Worm (Caenorhabditis elegans) whole organism, young adult: ENCODE data around the gene ndab-2.

Source experiments
- B0019.2 ChIP-seq: fragments of 200-800 bp; sonication (Bioruptor generic); conservative IDR thresholded peaks from 2 replicates; pipeline ENCODE4 v1.3.6; 2022; ENCODE audit warnings: missing genetic modification reagents, missing genetic modification characterization, missing compliant biosample characterization
- F10E7.11 ChIP-seq: sonication (generic microtip); optimal IDR thresholded peaks from 2 replicates; lab custom pipeline; 2017; ENCODE audit warnings: mild to moderate bottlenecking, missing genetic modification characterization, moderate library complexity, missing compliant biosample characterization
- F22D6.2 ChIP-seq: sonication (generic microtip); optimal IDR thresholded peaks from 2 replicates; lab custom pipeline; 2016; ENCODE audit warnings: mild to moderate bottlenecking, missing genetic modification characterization, missing compliant biosample characterization
- F39B2.1 ChIP-seq: fragments of 200-800 bp; sonication (Bioruptor generic); IDR thresholded peaks from 2 replicates; pipeline ENCODE4 v1.3.6; 2022; ENCODE audit warnings: missing genetic modification reagents, missing genetic modification characterization, missing compliant biosample characterization
- F55B11.4 ChIP-seq: sonication (generic microtip); optimal IDR thresholded peaks from 2 replicates; lab custom pipeline; 2016; ENCODE audit warnings: missing compliant biosample characterization, missing genetic modification characterization, borderline replicate concordance; ENCODE audit not compliant: insufficient read depth
- F57A8.1 ChIP-seq: fragments of 200-800 bp; sonication (Bioruptor generic); optimal IDR thresholded peaks from 2 replicates; lab custom pipeline; 2018; ENCODE audit warnings: mild to moderate bottlenecking, missing genetic modification characterization, moderate library complexity, missing compliant biosample characterization
- F57C9.4 ChIP-seq: sonication (generic microtip); optimal IDR thresholded peaks from 2 replicates; lab custom pipeline; 2017; ENCODE audit warnings: mild to moderate bottlenecking, missing genetic modification characterization, missing compliant biosample characterization
- K12H6.12 ChIP-seq: fragments of 200-800 bp; sonication (Bioruptor generic); optimal IDR thresholded peaks from 2 replicates; lab custom pipeline; 2018; ENCODE audit warnings: mild to moderate bottlenecking, missing genetic modification characterization, missing compliant biosample characterization
- Y53F4B.3 ChIP-seq: fragments of 200-800 bp; sonication (Bioruptor generic); IDR thresholded peaks from 2 replicates; pipeline ENCODE4 v1.3.6; 2022; ENCODE audit warnings: missing genetic modification reagents, missing genetic modification characterization, missing compliant biosample characterization
- ZK185.1 ChIP-seq: sonication (generic microtip); optimal IDR thresholded peaks from 2 replicates; lab custom pipeline; 2016; ENCODE audit warnings: mild to moderate bottlenecking, missing genetic modification characterization, missing compliant biosample characterization; ENCODE audit not compliant: poor library complexity, severe bottlenecking
- aptf-2 ChIP-seq: fragments of 200-800 bp; sonication (Bioruptor generic); conservative IDR thresholded peaks from 2 replicates; pipeline ENCODE4 v1.3.6; 2022; ENCODE audit warnings: missing genetic modification reagents, missing genetic modification characterization, missing compliant biosample characterization
- attf-3 ChIP-seq: fragments of 200-800 bp; sonication (Bioruptor generic); conservative IDR thresholded peaks from 2 replicates; pipeline ENCODE4 v1.3.6; 2022; ENCODE audit warnings: missing genetic modification reagents, missing genetic modification characterization, missing compliant biosample characterization
- ceh-100 ChIP-seq: fragments of 200-800 bp; sonication (Bioruptor generic); IDR thresholded peaks from 2 replicates; pipeline ENCODE4 v1.3.6; 2022; ENCODE audit warnings: missing genetic modification reagents, missing genetic modification characterization, missing compliant biosample characterization
- ceh-40 ChIP-seq: fragments of 200-800 bp; sonication (Bioruptor generic); IDR thresholded peaks from 2 replicates; pipeline ENCODE4 v1.3.6; 2022; ENCODE audit warnings: missing genetic modification characterization, missing compliant biosample characterization
- ceh-91 ChIP-seq: fragments of 200-800 bp; sonication (Bioruptor generic); IDR thresholded peaks from 2 replicates; pipeline ENCODE4 v1.3.6; 2022; ENCODE audit warnings: missing genetic modification reagents, missing genetic modification characterization, missing compliant biosample characterization
- chd-7 ChIP-seq: sonication (generic microtip); optimal IDR thresholded peaks from 2 replicates; lab custom pipeline; 2016; ENCODE audit warnings: mild to moderate bottlenecking, missing genetic modification characterization, moderate library complexity, missing compliant biosample characterization
- dpff-1 ChIP-seq: sonication (generic microtip); optimal IDR thresholded peaks from 2 replicates; lab custom pipeline; 2017; ENCODE audit warnings: mild to moderate bottlenecking, missing genetic modification characterization, missing compliant biosample characterization
- egrh-3 ChIP-seq: fragments of 200-800 bp; sonication (Bioruptor generic); IDR thresholded peaks from 2 replicates; pipeline ENCODE4 v1.3.6; 2022; ENCODE audit warnings: missing genetic modification reagents, missing genetic modification characterization, missing compliant biosample characterization
- ekl-4 ChIP-seq: fragments of 200-800 bp; sonication (Bioruptor generic); IDR thresholded peaks from 2 replicates; pipeline ENCODE4 v1.3.6; 2022; ENCODE audit warnings: missing genetic modification reagents, missing genetic modification characterization, missing compliant biosample characterization
- gei-17 ChIP-seq: fragments of 200-800 bp; sonication (Bioruptor generic); optimal IDR thresholded peaks from 2 replicates; lab custom pipeline; 2018; ENCODE audit warnings: mild to moderate bottlenecking, missing genetic modification characterization, missing compliant biosample characterization
- him-1 ChIP-seq: sonication (generic microtip); optimal IDR thresholded peaks from 2 replicates; lab custom pipeline; 2016; ENCODE audit warnings: missing genotype, missing genetic modification reagents, missing genetic modification characterization, missing compliant biosample characterization
- lag-1 ChIP-seq: fragments of 200-800 bp; sonication (Bioruptor generic); IDR thresholded peaks from 2 replicates; pipeline ENCODE4 v1.3.6; 2022; ENCODE audit warnings: missing genetic modification reagents, missing genetic modification characterization, missing compliant biosample characterization
- lin-26 ChIP-seq: fragments of 200-800 bp; sonication (Bioruptor generic); IDR thresholded peaks from 2 replicates; pipeline ENCODE4 v1.3.6; 2022; ENCODE audit warnings: missing genetic modification reagents, missing genetic modification characterization, missing compliant biosample characterization
- lin-40 ChIP-seq: sonication (generic microtip); optimal IDR thresholded peaks from 2 replicates; lab custom pipeline; 2016; ENCODE audit warnings: missing genetic modification characterization, mild to moderate bottlenecking, missing compliant biosample characterization, missing genotype, missing genetic modification reagents
- lir-1 ChIP-seq: fragments of 200-800 bp; sonication (Bioruptor generic); conservative IDR thresholded peaks from 2 replicates; pipeline ENCODE4 v1.3.6; 2022; ENCODE audit warnings: missing genetic modification reagents, missing genetic modification characterization, missing compliant biosample characterization
- lsl-1 ChIP-seq: fragments of 200-800 bp; sonication (Bioruptor generic); optimal IDR thresholded peaks from 2 replicates; lab custom pipeline; 2018; ENCODE audit warnings: mild to moderate bottlenecking, missing genetic modification characterization, moderate library complexity, missing compliant biosample characterization
- lsy-27 ChIP-seq: sonication (generic microtip); optimal IDR thresholded peaks from 2 replicates; lab custom pipeline; 2017; ENCODE audit warnings: missing genetic modification characterization, mild to moderate bottlenecking, missing compliant biosample characterization, antibody characterized with exemption, missing genotype, borderline replicate concordance; ENCODE audit not compliant: insufficient read depth
- madf-6 ChIP-seq: fragments of 200-800 bp; sonication (Bioruptor generic); IDR thresholded peaks from 2 replicates; pipeline ENCODE4 v1.3.6; 2022; ENCODE audit warnings: missing genetic modification reagents, missing genetic modification characterization, missing compliant biosample characterization
- nfya-1 ChIP-seq: sonication (generic microtip); optimal IDR thresholded peaks from 2 replicates; lab custom pipeline; 2017; ENCODE audit warnings: antibody characterized with exemption, missing compliant biosample characterization, missing genetic modification characterization, borderline replicate concordance; ENCODE audit not compliant: insufficient read depth
- nfyb-1 ChIP-seq: fragments of 200-800 bp; sonication (Bioruptor generic); IDR thresholded peaks from 2 replicates; pipeline ENCODE4 v1.3.6; 2022; ENCODE audit warnings: missing genetic modification reagents, missing genetic modification characterization, missing compliant biosample characterization
- nhr-179 ChIP-seq: sonication (generic microtip); optimal IDR thresholded peaks from 2 replicates; lab custom pipeline; 2016; ENCODE audit warnings: mild to moderate bottlenecking, missing genetic modification characterization, missing compliant biosample characterization
- nhr-27 ChIP-seq: fragments of 200-800 bp; sonication (Bioruptor generic); optimal IDR thresholded peaks from 2 replicates; lab custom pipeline; 2018; ENCODE audit warnings: mild to moderate bottlenecking, missing genetic modification characterization, moderate library complexity, missing compliant biosample characterization
- pbrm-1 ChIP-seq: fragments of 200-800 bp; sonication (Bioruptor generic); IDR thresholded peaks from 2 replicates; pipeline ENCODE4 v1.3.6; 2022; ENCODE audit warnings: missing genetic modification reagents, missing genetic modification characterization, missing compliant biosample characterization
- pha-4 ChIP-seq: fragments of 150-350 bp; sonication (generic microtip); optimal IDR thresholded peaks from 2 replicates; lab custom pipeline; 2014; ENCODE audit warnings: missing biosample characterization, missing genetic modification reagents, missing genetic modification characterization
- rec-8 ChIP-seq, 2 experiments: sonication (generic microtip); optimal IDR thresholded peaks; 2 replicates each; lab custom pipeline; 2016; ENCODE audit warnings: mild to moderate bottlenecking in 2 of 2, missing genetic modification characterization in 2 of 2, missing genetic modification reagents in 2 of 2, missing genotype in 2 of 2, missing biosample characterization in 1 of 2, missing compliant biosample characterization in 1 of 2, moderate library complexity in 1 of 2
- repo-1 ChIP-seq: sonication (generic microtip); optimal IDR thresholded peaks from 2 replicates; lab custom pipeline; 2017; ENCODE audit warnings: mild to moderate bottlenecking, missing genetic modification characterization, missing compliant biosample characterization
- snpc-1.3 ChIP-seq: sonication (generic microtip); optimal IDR thresholded peaks from 2 replicates; lab custom pipeline; 2017; ENCODE audit warnings: missing genetic modification characterization, mild to moderate bottlenecking, missing compliant biosample characterization, antibody characterized with exemption, moderate library complexity, missing genotype, missing genetic modification reagents; ENCODE audit not compliant: insufficient read depth
- snpc-4 ChIP-seq, 5 experiments: fragments of 150-350 bp in 1 of 5; sonication (generic microtip) in 4 of 5; optimal IDR thresholded peaks; 2 replicates each; lab custom pipeline; 2014 to 2018; ENCODE audit warnings: missing genetic modification characterization in 5 of 5, missing biosample characterization in 3 of 5, antibody characterized with exemption in 2 of 5, mild to moderate bottlenecking in 2 of 5, missing compliant biosample characterization in 2 of 5, missing genotype in 2 of 5, moderate library complexity in 2 of 5, missing genetic modification reagents in 1 of 5
- tbx-9 ChIP-seq: sonication (generic microtip); optimal IDR thresholded peaks from 2 replicates; lab custom pipeline; 2016; ENCODE audit warnings: borderline replicate concordance, missing genetic modification characterization, inconsistent platforms, missing compliant biosample characterization
- tlf-1 ChIP-seq: fragments of 200-800 bp; sonication (Bioruptor generic); optimal IDR thresholded peaks from 2 replicates; lab custom pipeline; 2018; ENCODE audit warnings: mild to moderate bottlenecking, missing genetic modification characterization, missing compliant biosample characterization
- zfh-2 ChIP-seq: fragments of 200-800 bp; sonication (Bioruptor generic); conservative IDR thresholded peaks from 2 replicates; pipeline ENCODE4 v1.3.6; 2022; ENCODE audit warnings: missing genetic modification reagents, missing genetic modification characterization, missing compliant biosample characterization
- ztf-18 ChIP-seq: sonication (generic microtip); optimal IDR thresholded peaks from 2 replicates; lab custom pipeline; 2016; ENCODE audit warnings: missing genotype, mild to moderate bottlenecking, missing genetic modification characterization, missing compliant biosample characterization
- ztf-26 ChIP-seq: sonication (generic microtip); optimal IDR thresholded peaks from 2 replicates; lab custom pipeline; 2017; ENCODE audit warnings: missing genetic modification characterization, missing compliant biosample characterization
- ztf-6 ChIP-seq: fragments of 200-800 bp; sonication (Bioruptor generic); IDR thresholded peaks from 2 replicates; pipeline ENCODE4 v1.3.6; 2022; ENCODE audit warnings: missing genetic modification reagents, missing genetic modification characterization, missing compliant biosample characterization

Gene ndab-2

ce11 chrIII:7141285-7141715, 39.3 kb upstream of the ndab-2 start (continued):
- TF ChIP-seq aptf-2, result peak; percentile 29; the same call in 1 of the 2 replicates
- TF ChIP-seq egrh-3, result peak; percentile 38; the same call in 1 of the 2 replicates
- TF ChIP-seq lir-1 (GFP tag; lab: Robert Waterston, UW), result peak; percentile 49; the same call in 1 of the 2 replicates
- TF ChIP-seq ztf-26 (tag; lab: Kevin White, UChicago), result peak; percentile 1
- TF ChIP-seq ZK185.1 (tag; lab: Kevin White, UChicago), result no peak
- TF ChIP-seq F22D6.2 (tag; lab: Kevin White, UChicago), result peak; percentile 28
- TF ChIP-seq F10E7.11 (tag; lab: Kevin White, UChicago), result no peak
- TF ChIP-seq ztf-18 (tag; lab: Kevin White, UChicago), result peak; percentile 59
- TF ChIP-seq lin-40, result peak; percentile 43
- TF ChIP-seq ekl-4 (GFP tag; lab: Robert Waterston, UW), result peak; percentile 92
- TF ChIP-seq attf-3 (GFP tag; lab: Robert Waterston, UW), result peak; percentile 61; the same call in 1 of the 2 replicates
- no peak for TF ChIP-seq ceh-91 (GFP tag; lab: Robert Waterston, UW)

- peak; percentile 96 for TF ChIP-seq snpc-4 (GFP tag; optimal IDR thresholded peaks at IDR 0.05; lab: Kevin White, UChicago)
- peak; percentile 96 to 98 (median 97) for TF ChIP-seq snpc-4 (tag; optimal IDR thresholded peaks at IDR 0.05; lab: Kevin White, UChicago)
- TF ChIP-seq lag-1 (GFP tag; lab: Robert Waterston, UW), result no peak
- TF ChIP-seq ceh-40 (GFP tag; lab: Robert Waterston, UW), result 0 out of 2 replicates have a peak, but pooled peaks have one; percentile 49
- TF ChIP-seq F57C9.4 (tag; lab: Kevin White, UChicago), result no peak
- TF ChIP-seq rec-8 (tag; optimal IDR thresholded peaks at IDR 0.05; lab: Kevin White, UChicago), result peak in 1 of 2 experiments; percentile 44
- peak; percentile 96 for TF ChIP-seq him-1 (tag; lab: Kevin White, UChicago)
- TF ChIP-seq tbx-9 (tag; lab: Kevin White, UChicago), result no peak
- no peak for TF ChIP-seq ztf-6
- TF ChIP-seq zfh-2 (GFP tag; lab: Robert Waterston, UW), result no peak
- TF ChIP-seq gei-17 (GFP tag; lab: Kevin White, UChicago), result no peak
- 0 out of 2 replicates have a peak, but pooled peaks have one; percentile 24 for TF ChIP-seq B0019.2 (GFP tag; lab: Robert Waterston, UW)
- 0 out of 2 replicates have a peak, but pooled peaks have one; percentile 61 for TF ChIP-seq F39B2.1 (GFP tag; lab: Robert Waterston, UW)
- peak; percentile 71 for TF ChIP-seq lsl-1 (GFP tag; lab: Kevin White, UChicago)
- TF ChIP-seq snpc-1.3 (tag; lab: Kevin White, UChicago), result peak; percentile 89
- TF ChIP-seq dpff-1 (tag; lab: Kevin White, UChicago), result peak; percentile 30
- TF ChIP-seq lin-26 (GFP tag; lab: Robert Waterston, UW), result peak; percentile 18; the same call in 1 of the 2 replicates
- TF ChIP-seq nfya-1 (tag; lab: Kevin White, UChicago), result no peak
- TF ChIP-seq lsy-27 (tag; lab: Kevin White, UChicago), result no peak
- no peak for TF ChIP-seq pha-4 (tag; lab: Kevin White, UChicago)
- TF ChIP-seq ztf-18 (tag; lab: Kevin White, UChicago), result peak; percentile 4
- TF ChIP-seq tlf-1 (GFP tag; lab: Kevin White, UChicago), result peak; percentile 18
- TF ChIP-seq nfyb-1 (GFP tag; lab: Robert Waterston, UW), result peak; percentile 83
- TF ChIP-seq madf-6 (GFP tag; lab: Robert Waterston, UW), result peak; percentile 64
- no peak for TF ChIP-seq ceh-100 (GFP tag; lab: Robert Waterston, UW)
- peak; percentile 15 for TF ChIP-seq repo-1 (tag; lab: Kevin White, UChicago)
- 0 out of 2 replicates have a peak, but pooled peaks have one; percentile 4 for TF ChIP-seq Y53F4B.3 (GFP tag; lab: Robert Waterston, UW)
- no peak for TF ChIP-seq lin-40
- TF ChIP-seq F22D6.2 (tag; lab: Kevin White, UChicago), result no peak
- TF ChIP-seq pbrm-1 (GFP tag; lab: Robert Waterston, UW), result peak; percentile 90
- no peak for TF ChIP-seq nhr-179
- no peak for TF ChIP-seq K12H6.12 (tag; lab: Kevin White, UChicago)
- no peak for TF ChIP-seq nhr-27 (tag; lab: Kevin White, UChicago)
- TF ChIP-seq chd-7, result no peak
- TF ChIP-seq F57A8.1 (GFP tag; lab: Kevin White, UChicago), result no peak
- TF ChIP-seq F55B11.4 (tag; lab: Kevin White, UChicago), result no peak
- peak; percentile 51; the same call in 1 of the 2 replicates for TF ChIP-seq ceh-91 (GFP tag; lab: Robert Waterston, UW)
Measured at ce11 chrIII:7142172-7142601, 38.4 kb upstream of the ndab-2 start.
